Worm (Caenorhabditis elegans): ENCODE data around the gene Y110A2AL.5.
A peak's percentile ranks its signal among the peaks of the same experiment; 100 is the strongest.

ce11 chrII:2831173-2831572 lies 33.2 kb upstream of the Y110A2AL.5 start, which contains the start of gene K12H6.6:
- TF ChIP-seq nhr-76 (tag; optimal IDR thresholded peaks at IDR 0.05) (no peak), ama-1 (optimal IDR thresholded peaks at IDR 0.05) (no peak), ceh-82 (tag; optimal IDR thresholded peaks at IDR 0.05) (no peak), elt-3 (tag; optimal IDR thresholded peaks at IDR 0.05) (no peak), nhr-12 (tag; optimal IDR thresholded peaks at IDR 0.05) (no peak), elt-2 (tag; optimal IDR thresholded peaks at IDR 0.05) (peak; percentile 17), nhr-28 (tag; optimal IDR thresholded peaks at IDR 0.05) (no peak), jun-1 (tag; optimal IDR thresholded peaks at IDR 0.05) (no peak), aly-2 (tag; optimal IDR thresholded peaks at IDR 0.05) (no peak)
